Worm (Caenorhabditis elegans): ENCODE measurements around the gene clec-213.

- TF ChIP-seq efl-1 (GFP tag; optimal IDR thresholded peaks at IDR 0.05) = no peak
- TF ChIP-seq somi-1 (GFP tag; optimal IDR thresholded peaks at IDR 0.05) = no peak
These were observed 32.8 kb downstream of the clec-213 start, which contains the start of gene clec-45 for ce11 chrV:7637801-7638200.
